Fruit fly (Drosophila melanogaster) whole organism, adult: ENCODE measurements around the gene Nhe2.

ENCODE experiments used
- CG11617 ChIP-seq: fragments of 200-800 bp; sonication (Bioruptor generic); optimal IDR thresholded peaks from 2 replicates; lab custom pipeline; 2017; ENCODE audit warnings: mild to moderate bottlenecking, missing biosample characterization, missing genetic modification reagents, missing genetic modification characterization
- CG12768 ChIP-seq: fragments of 200-800 bp; sonication (Bioruptor generic); optimal IDR thresholded peaks from 2 replicates; lab custom pipeline; 2017; ENCODE audit warnings: missing biosample characterization, missing genetic modification characterization, mild to moderate bottlenecking, moderate library complexity, missing genetic modification reagents
- CG14711 ChIP-seq: fragments of 200-800 bp; sonication (Bioruptor generic); optimal IDR thresholded peaks from 2 replicates; lab custom pipeline; 2018; ENCODE audit warnings: missing biosample characterization, mild to moderate bottlenecking, missing genetic modification characterization, moderate library complexity
- CG1620 ChIP-seq: fragments of 200-800 bp; sonication (Bioruptor generic); optimal IDR thresholded peaks from 2 replicates; lab custom pipeline; 2016; ENCODE audit warnings: missing biosample characterization, missing genetic modification characterization
- CG33017 ChIP-seq: fragments of 200-800 bp; sonication (Bioruptor generic); optimal IDR thresholded peaks from 2 replicates; lab custom pipeline; 2018; ENCODE audit warnings: missing biosample characterization, mild to moderate bottlenecking, missing genetic modification characterization, moderate library complexity
- CG5204 ChIP-seq: fragments of 200-800 bp; sonication (Bioruptor generic); optimal IDR thresholded peaks from 2 replicates; lab custom pipeline; 2016; ENCODE audit warnings: missing biosample characterization, missing genetic modification characterization
- CG7045 ChIP-seq: fragments of 200-800 bp; sonication (Bioruptor generic); optimal IDR thresholded peaks from 2 replicates; lab custom pipeline; 2017; ENCODE audit warnings: missing biosample characterization, mild to moderate bottlenecking, missing genetic modification characterization
- CG7101 ChIP-seq: fragments of 200-800 bp; sonication (Bioruptor generic); optimal IDR thresholded peaks from 2 replicates; lab custom pipeline; 2018; ENCODE audit warnings: missing biosample characterization, mild to moderate bottlenecking, missing genetic modification characterization, moderate library complexity
- Clk ChIP-seq: fragments of 200-800 bp; sonication (Bioruptor generic); optimal IDR thresholded peaks from 2 replicates; lab custom pipeline; 2017; ENCODE audit warnings: missing biosample characterization, missing genetic modification characterization
- Crg-1 ChIP-seq: fragments of 200-800 bp; sonication (Bioruptor generic); optimal IDR thresholded peaks from 2 replicates; lab custom pipeline; 2016; ENCODE audit warnings: missing biosample characterization, missing genetic modification characterization
- Hr96 ChIP-seq: fragments of 200-800 bp; sonication (Bioruptor generic); optimal IDR thresholded peaks from 2 replicates; lab custom pipeline; 2016; ENCODE audit warnings: missing biosample characterization, missing genetic modification characterization
- Mnt ChIP-seq: fragments of 200-800 bp; sonication (Bioruptor generic); optimal IDR thresholded peaks from 2 replicates; lab custom pipeline; 2016; ENCODE audit warnings: missing biosample characterization, mild to moderate bottlenecking, missing genetic modification characterization
- bab1 ChIP-seq: fragments of 200-800 bp; sonication (Bioruptor generic); optimal IDR thresholded peaks from 3 replicates; lab custom pipeline; 2019; ENCODE audit warnings: missing biosample characterization, mild to moderate bottlenecking, missing genetic modification characterization, moderate library complexity
- cic ChIP-seq: fragments of 200-800 bp; sonication (Bioruptor generic); optimal IDR thresholded peaks from 2 replicates; lab custom pipeline; 2017; ENCODE audit warnings: missing biosample characterization, mild to moderate bottlenecking, missing genetic modification characterization, moderate library complexity
- cnc ChIP-seq, 2 experiments: fragments of >200 bp; optimal IDR thresholded peaks; 2 replicates each; lab custom pipeline; 2017
- kay ChIP-seq: fragments of 200-800 bp; sonication (Bioruptor generic); peaks from one replicate; lab custom pipeline; 2016; ENCODE audit warnings: missing biosample characterization, missing genetic modification characterization, borderline replicate concordance
- ovo ChIP-seq: fragments of 200-800 bp; sonication (Bioruptor generic); optimal IDR thresholded peaks from 2 replicates; lab custom pipeline; 2016; ENCODE audit warnings: missing biosample characterization, missing genetic modification characterization
- pad ChIP-seq: fragments of 200-800 bp; sonication (Bioruptor generic); optimal IDR thresholded peaks from 3 replicates; lab custom pipeline; 2017; ENCODE audit warnings: missing biosample characterization, missing genetic modification characterization, mild to moderate bottlenecking, moderate library complexity, missing genetic modification reagents
- tj ChIP-seq: fragments of 200-800 bp; sonication (Bioruptor generic); optimal IDR thresholded peaks from 3 replicates; lab custom pipeline; 2017; ENCODE audit warnings: missing biosample characterization, mild to moderate bottlenecking, missing genetic modification characterization, moderate library complexity
- toe ChIP-seq: fragments of 200-800 bp; sonication (Bioruptor generic); optimal IDR thresholded peaks from 2 replicates; lab custom pipeline; 2016; ENCODE audit warnings: missing biosample characterization, missing genetic modification characterization

Nhe2 gene

dm6 chr2L:21071435-21071834, 32.9 kb upstream of the Nhe2 start, which contains the start of gene CG9265:
Gene CG9265 (minus strand): TSS chr2L:21071502.
- TF ChIP-seq Clk (GFP tag; lab: Kevin White, UChicago) (no peak), CG14711 (peak; percentile 72), cic (no peak), CG5204 (peak; percentile 31), Crg-1 (GFP tag; lab: Kevin White, UChicago) (no peak), CG7045 (no peak), pad (GFP tag; lab: Kevin White, UChicago) (no peak), cnc (optimal IDR thresholded peaks at IDR 0.05; lab: Kevin White, UChicago) (no peak)

- TF ChIP-seq toe (GFP tag; lab: Kevin White, UChicago), result no peak
- no peak for TF ChIP-seq Hr96 (GFP tag; lab: Kevin White, UChicago)
- no peak for TF ChIP-seq cnc (optimal IDR thresholded peaks at IDR 0.05; lab: Kevin White, UChicago)
- TF ChIP-seq CG14711, result no peak
- no peak for TF ChIP-seq Clk (GFP tag; lab: Kevin White, UChicago)
- no peak for TF ChIP-seq CG7101 (tag; lab: Kevin White, UChicago)
- no peak for TF ChIP-seq CG11617 (GFP tag; lab: Kevin White, UChicago)
- no peak for TF ChIP-seq CG5204
Measured at dm6 chr2L:21072389-21072788, 32.0 kb upstream of the Nhe2 start.

- TF ChIP-seq CG14711, result no peak
Measured at dm6 chr2L:21073300-21073699, 31.1 kb upstream of the Nhe2 start.

- TF ChIP-seq cnc (optimal IDR thresholded peaks at IDR 0.05; lab: Kevin White, UChicago), result no peak
- TF ChIP-seq ovo (GFP tag; lab: Kevin White, UChicago), result no peak
- no peak for TF ChIP-seq CG7045
- no peak for TF ChIP-seq Mnt (GFP tag; lab: Kevin White, UChicago)
- TF ChIP-seq Crg-1 (GFP tag; lab: Kevin White, UChicago), result no peak
- TF ChIP-seq Hr96 (GFP tag; lab: Kevin White, UChicago), result no peak
- no peak for TF ChIP-seq pad (GFP tag; lab: Kevin White, UChicago)
- no peak for TF ChIP-seq CG5204
- TF ChIP-seq CG7101 (tag; lab: Kevin White, UChicago), result no peak
- TF ChIP-seq CG1620 (GFP tag; lab: Kevin White, UChicago), result no peak
- TF ChIP-seq CG33017 (tag; lab: Kevin White, UChicago), result no peak
- no peak for TF ChIP-seq bab1 (GFP tag; lab: Kevin White, UChicago)
- TF ChIP-seq cic, result no peak
- no peak for TF ChIP-seq kay (GFP tag; lab: Kevin White, UChicago)
- TF ChIP-seq CG12768 (GFP tag; lab: Kevin White, UChicago), result no peak
Measured at dm6 chr2L:21073818-21074217, 30.6 kb upstream of the Nhe2 start.

dm6 chr2L:21075105-21075504, 29.3 kb upstream of the Nhe2 start, which contains the start of gene tadr:
Gene tadr (plus strand): TSS chr2L:21075405.
- TF ChIP-seq cic, result no peak
- no peak for TF ChIP-seq CG11617 (GFP tag; lab: Kevin White, UChicago)
- no peak for TF ChIP-seq Hr96 (GFP tag; lab: Kevin White, UChicago)
- TF ChIP-seq CG7101 (tag; lab: Kevin White, UChicago), result no peak
- TF ChIP-seq kay (GFP tag; lab: Kevin White, UChicago), result no peak
- TF ChIP-seq bab1 (GFP tag; lab: Kevin White, UChicago), result no peak
- TF ChIP-seq CG1620 (GFP tag; lab: Kevin White, UChicago), result no peak
- no peak for TF ChIP-seq ovo (GFP tag; lab: Kevin White, UChicago)
- TF ChIP-seq Clk (GFP tag; lab: Kevin White, UChicago), result no peak
- TF ChIP-seq CG14711, result no peak
- no peak for TF ChIP-seq CG33017 (tag; lab: Kevin White, UChicago)

dm6 chr2L:21077849-21078248, 26.5 kb upstream of the Nhe2 start:
- no peak for TF ChIP-seq CG7101 (tag; lab: Kevin White, UChicago)
- no peak for TF ChIP-seq CG33017 (tag; lab: Kevin White, UChicago)
- TF ChIP-seq tj (GFP tag; lab: Kevin White, UChicago), result no peak
- no peak for TF ChIP-seq kay (GFP tag; lab: Kevin White, UChicago)
- no peak for TF ChIP-seq CG1620 (GFP tag; lab: Kevin White, UChicago)

- TF ChIP-seq CG7101 (tag; lab: Kevin White, UChicago), result no peak
- peak; percentile 79 for TF ChIP-seq cic
Measured at dm6 chr2L:21082444-21083201, 21.7 kb upstream of the Nhe2 start, which contains the start of gene CG33511. Gene CG33511 (minus strand): TSS chr2L:21082494.

- TF ChIP-seq Mnt (GFP tag; lab: Kevin White, UChicago), result no peak
- TF ChIP-seq cic, result peak; percentile 8
- peak; percentile 24 for TF ChIP-seq CG11617 (GFP tag; lab: Kevin White, UChicago)
- peak; percentile 6 for TF ChIP-seq CG14711
- TF ChIP-seq CG12768 (GFP tag; lab: Kevin White, UChicago), result no peak
- TF ChIP-seq tj (GFP tag; lab: Kevin White, UChicago), result no peak
- no peak for TF ChIP-seq CG7101 (tag; lab: Kevin White, UChicago)
- no peak for TF ChIP-seq Clk (GFP tag; lab: Kevin White, UChicago)
- no peak for TF ChIP-seq Hr96 (GFP tag; lab: Kevin White, UChicago)
- TF ChIP-seq pad (GFP tag; lab: Kevin White, UChicago), result no peak
- TF ChIP-seq toe (GFP tag; lab: Kevin White, UChicago), result no peak
- TF ChIP-seq CG33017 (tag; lab: Kevin White, UChicago), result no peak
- no peak for TF ChIP-seq ovo (GFP tag; lab: Kevin White, UChicago)
- TF ChIP-seq Crg-1 (GFP tag; lab: Kevin White, UChicago), result no peak
- TF ChIP-seq bab1 (GFP tag; lab: Kevin White, UChicago), result no peak
- no peak for TF ChIP-seq CG5204
- TF ChIP-seq CG7045, result no peak
Measured at dm6 chr2L:21084268-21084667, 20.1 kb upstream of the Nhe2 start, which contains the start of gene CG33510. Gene CG33510 (minus strand): TSS chr2L:21084326.
